Worm (Caenorhabditis elegans): ENCODE results near the gene W06G6.20.

The W06G6.20 gene

ce11 chrV:16608478-16608877 is 39.7 kb downstream of the W06G6.20 start:
- TF ChIP-seq sea-1 (GFP tag; conservative IDR thresholded peaks at IDR 0.05), result no peak

ce11 chrV:16606313-16606712 is 41.9 kb downstream of the W06G6.20 start, which contains the start of gene Y32B12C.1:
TSS of gene Y32B12C.1 (plus strand) at chrV:16606613.
- no peak for TF ChIP-seq B0310.2 (tag; optimal IDR thresholded peaks at IDR 0.05)
- TF ChIP-seq ceh-13 (GFP tag; optimal IDR thresholded peaks at IDR 0.05), result no peak
- no peak for TF ChIP-seq hnd-1 (tag; optimal IDR thresholded peaks at IDR 0.05)
- TF ChIP-seq ama-1 (optimal IDR thresholded peaks at IDR 0.05), result no peak
- TF ChIP-seq tra-4 (tag; optimal IDR thresholded peaks at IDR 0.05), result no peak
- no peak for TF ChIP-seq aly-1 (tag; optimal IDR thresholded peaks at IDR 0.05)
- TF ChIP-seq ets-7 (tag; optimal IDR thresholded peaks at IDR 0.05), result no peak

- TF ChIP-seq hmbx-1 (tag; optimal IDR thresholded peaks at IDR 0.05) (no peak), hnd-1 (tag; optimal IDR thresholded peaks at IDR 0.05) (no peak), pes-1 (GFP tag; IDR thresholded peaks at IDR 0.05) (no peak), F13C5.2 (tag; optimal IDR thresholded peaks at IDR 0.05) (no peak), B0310.2 (tag; optimal IDR thresholded peaks at IDR 0.05) (no peak), scrt-1 (GFP tag; IDR thresholded peaks at IDR 0.05) (no peak), aly-1 (tag; optimal IDR thresholded peaks at IDR 0.05) (no peak), sea-1 (GFP tag; conservative IDR thresholded peaks at IDR 0.05) (no peak), tra-4 (tag; optimal IDR thresholded peaks at IDR 0.05) (no peak), flt-1 (GFP tag; IDR thresholded peaks at IDR 0.05) (no peak), ama-1 (optimal IDR thresholded peaks at IDR 0.05) (no peak), ceh-13 (GFP tag; optimal IDR thresholded peaks at IDR 0.05) (no peak), tbx-37 (GFP tag; conservative IDR thresholded peaks at IDR 0.05) (no peak), hmg-4 (GFP tag; optimal IDR thresholded peaks at IDR 0.05) (no peak), ceh-36 (tag; optimal IDR thresholded peaks at IDR 0.05) (no peak), tbx-11 (GFP tag; IDR thresholded peaks at IDR 0.05) (no peak), ets-7 (tag; optimal IDR thresholded peaks at IDR 0.05) (no peak)
Observed at ce11 chrV:16605463-16605862, 42.7 kb downstream of the W06G6.20 start.

ce11 chrV:16604301-16604700 is 43.9 kb downstream of the W06G6.20 start:
- no peak for TF ChIP-seq B0310.2 (tag; optimal IDR thresholded peaks at IDR 0.05)
- no peak for TF ChIP-seq ceh-13 (GFP tag; optimal IDR thresholded peaks at IDR 0.05)
- TF ChIP-seq ceh-36 (tag; optimal IDR thresholded peaks at IDR 0.05), result no peak
- no peak for TF ChIP-seq flt-1 (GFP tag; IDR thresholded peaks at IDR 0.05)
- no peak for TF ChIP-seq tbx-11 (GFP tag; IDR thresholded peaks at IDR 0.05)
- TF ChIP-seq hmbx-1 (tag; optimal IDR thresholded peaks at IDR 0.05), result no peak
- TF ChIP-seq aly-1 (tag; optimal IDR thresholded peaks at IDR 0.05), result no peak
- no peak for TF ChIP-seq ama-1 (optimal IDR thresholded peaks at IDR 0.05)
- no peak for TF ChIP-seq tbx-37 (GFP tag; conservative IDR thresholded peaks at IDR 0.05)
- no peak for TF ChIP-seq hnd-1 (tag; optimal IDR thresholded peaks at IDR 0.05)
- no peak for TF ChIP-seq tra-4 (tag; optimal IDR thresholded peaks at IDR 0.05)

ce11 chrV:16603102-16603501 is 45.1 kb downstream of the W06G6.20 start, which contains the start of gene T03E6.8:
TSS of gene T03E6.8 (minus strand) at chrV:16603202.
- TF ChIP-seq hmg-4 (GFP tag; optimal IDR thresholded peaks at IDR 0.05), result no peak

- TF ChIP-seq tra-4 (tag; optimal IDR thresholded peaks at IDR 0.05) (no peak), ceh-36 (tag; optimal IDR thresholded peaks at IDR 0.05) (no peak), B0310.2 (tag; optimal IDR thresholded peaks at IDR 0.05) (no peak), scrt-1 (GFP tag; IDR thresholded peaks at IDR 0.05) (no peak), hnd-1 (tag; optimal IDR thresholded peaks at IDR 0.05) (no peak), hmg-4 (GFP tag; optimal IDR thresholded peaks at IDR 0.05) (no peak), F13C5.2 (tag; optimal IDR thresholded peaks at IDR 0.05) (no peak), pes-1 (GFP tag; IDR thresholded peaks at IDR 0.05) (no peak), hmbx-1 (tag; optimal IDR thresholded peaks at IDR 0.05) (no peak), ceh-13 (GFP tag; optimal IDR thresholded peaks at IDR 0.05) (no peak)
Observed at ce11 chrV:16600623-16601022, 47.5 kb downstream of the W06G6.20 start, which contains the start of gene T03E6.9. TSS of gene T03E6.9 (minus strand) at chrV:16600723.

ce11 chrV:16599835-16600234 is 48.3 kb downstream of the W06G6.20 start:
- TF ChIP-seq hmg-4 (GFP tag; optimal IDR thresholded peaks at IDR 0.05) (no peak), pes-1 (GFP tag; IDR thresholded peaks at IDR 0.05) (no peak), hnd-1 (tag; optimal IDR thresholded peaks at IDR 0.05) (no peak), tra-4 (tag; optimal IDR thresholded peaks at IDR 0.05) (no peak), hmbx-1 (tag; optimal IDR thresholded peaks at IDR 0.05) (no peak), flt-1 (GFP tag; IDR thresholded peaks at IDR 0.05) (no peak), B0310.2 (tag; optimal IDR thresholded peaks at IDR 0.05) (no peak), sea-1 (GFP tag; conservative IDR thresholded peaks at IDR 0.05) (no peak), ceh-13 (GFP tag; optimal IDR thresholded peaks at IDR 0.05) (no peak), tbx-37 (GFP tag; conservative IDR thresholded peaks at IDR 0.05) (no peak), F13C5.2 (tag; optimal IDR thresholded peaks at IDR 0.05) (no peak), scrt-1 (GFP tag; IDR thresholded peaks at IDR 0.05) (no peak), ets-7 (tag; optimal IDR thresholded peaks at IDR 0.05) (no peak), ceh-36 (tag; optimal IDR thresholded peaks at IDR 0.05) (no peak), aly-1 (tag; optimal IDR thresholded peaks at IDR 0.05) (no peak)

- no peak for TF ChIP-seq sea-1 (GFP tag; conservative IDR thresholded peaks at IDR 0.05)
- TF ChIP-seq ets-7 (tag; optimal IDR thresholded peaks at IDR 0.05), result no peak
- TF ChIP-seq scrt-1 (GFP tag; IDR thresholded peaks at IDR 0.05), result no peak
- no peak for TF ChIP-seq flt-1 (GFP tag; IDR thresholded peaks at IDR 0.05)
- TF ChIP-seq hmg-4 (GFP tag; optimal IDR thresholded peaks at IDR 0.05), result no peak
- no peak for TF ChIP-seq F13C5.2 (tag; optimal IDR thresholded peaks at IDR 0.05)
- no peak for TF ChIP-seq hmbx-1 (tag; optimal IDR thresholded peaks at IDR 0.05)
- TF ChIP-seq tbx-11 (GFP tag; IDR thresholded peaks at IDR 0.05), result no peak
- TF ChIP-seq B0310.2 (tag; optimal IDR thresholded peaks at IDR 0.05), result no peak
- TF ChIP-seq ceh-13 (GFP tag; optimal IDR thresholded peaks at IDR 0.05), result no peak
- TF ChIP-seq aly-1 (tag; optimal IDR thresholded peaks at IDR 0.05), result no peak
- no peak for TF ChIP-seq pes-1 (GFP tag; IDR thresholded peaks at IDR 0.05)
- no peak for TF ChIP-seq hnd-1 (tag; optimal IDR thresholded peaks at IDR 0.05)
- TF ChIP-seq tra-4 (tag; optimal IDR thresholded peaks at IDR 0.05), result no peak
- TF ChIP-seq tbx-37 (GFP tag; conservative IDR thresholded peaks at IDR 0.05), result no peak
- no peak for TF ChIP-seq ama-1 (optimal IDR thresholded peaks at IDR 0.05)
- TF ChIP-seq ceh-36 (tag; optimal IDR thresholded peaks at IDR 0.05), result no peak
Observed at ce11 chrV:16598437-16598836, 49.7 kb downstream of the W06G6.20 start.

Measured in whole organism, early embryonic.